Fruit fly (Drosophila melanogaster): Measurements from ENCODE around the gene rdgA.

The rdgA gene

DNA sequence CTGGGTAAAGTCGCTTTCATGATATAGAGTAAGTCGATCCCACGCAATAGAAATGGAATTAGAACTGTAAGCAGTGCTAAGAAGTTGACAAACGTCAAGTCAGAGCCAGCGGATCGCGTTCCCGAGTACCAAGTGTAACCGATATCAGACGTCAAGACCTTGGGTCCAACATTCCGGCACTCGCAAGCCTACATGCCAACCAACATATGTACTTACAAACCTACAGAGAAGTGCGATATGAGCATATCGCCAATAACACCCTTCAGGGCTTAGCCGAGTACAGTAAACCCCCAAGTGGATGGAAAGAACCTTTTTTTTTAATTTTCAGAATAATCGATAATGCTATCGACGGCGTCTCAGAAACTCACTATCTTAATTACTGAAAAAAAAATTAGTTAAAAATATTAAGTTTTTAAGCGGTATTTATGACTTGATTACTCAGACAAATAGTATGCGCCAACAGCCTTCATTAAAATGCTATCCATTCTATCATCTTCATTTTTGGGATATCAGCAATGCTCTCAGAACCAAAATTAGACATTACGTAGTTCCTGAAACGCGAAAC, 14.3 kb upstream of the rdgA start (continued):
- TF ChIP-seq prd (optimal IDR thresholded peaks at IDR 0.05), result no peak
- peak; percentile 44; the same call in 2 of the 3 replicates for TF ChIP-seq prd (GFP tag; IDR thresholded peaks at IDR 0.05)
- no peak for TF ChIP-seq tin (GFP tag; optimal IDR thresholded peaks at IDR 0.05)
- no peak for TF ChIP-seq CG7987 (GFP tag; optimal IDR thresholded peaks at IDR 0.05)
- peak; percentile 51 for TF ChIP-seq fu2 (GFP tag; optimal IDR thresholded peaks at IDR 0.05)
- peak; percentile 88 for TF ChIP-seq sens (GFP tag)
- no peak for TF ChIP-seq CG3163 (GFP tag; optimal IDR thresholded peaks at IDR 0.05)
- peak; percentile 3 for TF ChIP-seq CG2875 (GFP tag; optimal IDR thresholded peaks at IDR 0.05)
- TF ChIP-seq CG17359 (tag; optimal IDR thresholded peaks at IDR 0.05), result peak; percentile 50
- peak in 1 of 2 experiments; percentile 36 for TF ChIP-seq chif (GFP tag; optimal IDR thresholded peaks at IDR 0.05)
- 0 out of 3 replicates have a peak, but pooled peaks have one; percentile 22 for TF ChIP-seq CG2889 (GFP tag; IDR thresholded peaks at IDR 0.05)
- TF ChIP-seq CoRest (tag; optimal IDR thresholded peaks at IDR 0.05), result peak; percentile 68
- TF ChIP-seq CG1647 (GFP tag; optimal IDR thresholded peaks at IDR 0.05), result peak; percentile 42
- no peak for TF ChIP-seq CG10565 (GFP tag; optimal IDR thresholded peaks at IDR 0.05)
- no peak for TF ChIP-seq p53 (GFP tag; optimal IDR thresholded peaks at IDR 0.05)
- no peak for TF ChIP-seq lbe (GFP tag; optimal IDR thresholded peaks at IDR 0.05)
- TF ChIP-seq CG34224 (GFP tag; IDR thresholded peaks at IDR 0.05; ENCODE audit: partially characterized antibody), result no peak
- no peak for TF ChIP-seq sr (GFP tag; IDR thresholded peaks at IDR 0.05)
- no peak for TF ChIP-seq ab (GFP tag; optimal IDR thresholded peaks at IDR 0.05)
- no peak for TF ChIP-seq BEAF-32 (GFP tag; optimal IDR thresholded peaks at IDR 0.05)
- TF ChIP-seq CG9609 (GFP tag; optimal IDR thresholded peaks at IDR 0.05), result peak; percentile 1
- TF ChIP-seq slp2 (GFP tag; optimal IDR thresholded peaks at IDR 0.05), result no peak
- peak; percentile 43 for TF ChIP-seq CG2712 (tag; optimal IDR thresholded peaks at IDR 0.05)
- TF ChIP-seq CG11504 (tag; optimal IDR thresholded peaks at IDR 0.05), result peak; percentile 56
- TF ChIP-seq CG9215 (GFP tag; IDR thresholded peaks at IDR 0.05), result peak; percentile 59; the same call in 1 of the 2 replicates
- no peak for TF ChIP-seq Rx (GFP tag; IDR thresholded peaks at IDR 0.05)
- 0 out of 3 replicates have a peak, but pooled peaks have one; percentile 46 for TF ChIP-seq so (GFP tag; IDR thresholded peaks at IDR 0.05)
- TF ChIP-seq CG1603 (tag; optimal IDR thresholded peaks at IDR 0.05), result no peak
- TF ChIP-seq CG11085 (GFP tag; IDR thresholded peaks at IDR 0.05), result peak; percentile 43; the same call in 1 of the 2 replicates
- no peak for TF ChIP-seq gfzf (GFP tag; optimal IDR thresholded peaks at IDR 0.05)
- peak in 1 of 2 experiments; percentile 67 for TF ChIP-seq Hr51 (GFP tag; optimal IDR thresholded peaks at IDR 0.05)
- peak; percentile 6 for TF ChIP-seq CG18619 (GFP tag; optimal IDR thresholded peaks at IDR 0.05)
- TF ChIP-seq row (GFP tag; IDR thresholded peaks at IDR 0.05), result peak; percentile 74
- no peak for TF ChIP-seq Drgx (GFP tag; IDR thresholded peaks at IDR 0.05)
- TF ChIP-seq Xbp1 (GFP tag; optimal IDR thresholded peaks at IDR 0.05), result peak; percentile 52
- no peak for TF ChIP-seq bigmax (GFP tag; optimal IDR thresholded peaks at IDR 0.05)
- peak; percentile 58; the same call in 2 of the 3 replicates for TF ChIP-seq tgo (GFP tag; IDR thresholded peaks at IDR 0.05)
- peak; percentile 61 for TF ChIP-seq rib (GFP tag; IDR thresholded peaks at IDR 0.05)
- no peak for TF ChIP-seq btn (GFP tag; optimal IDR thresholded peaks at IDR 0.05)
- TF ChIP-seq ro (GFP tag; IDR thresholded peaks at IDR 0.05), result no peak
- no peak for TF ChIP-seq amos (GFP tag; IDR thresholded peaks at IDR 0.05; ENCODE audit: partially characterized antibody)
- TF ChIP-seq CG8924 (tag; optimal IDR thresholded peaks at IDR 0.05), result peak; percentile 38
- TF ChIP-seq Abd-B (GFP tag; optimal IDR thresholded peaks at IDR 0.05), result no peak
- no peak for TF ChIP-seq knrl (GFP tag; IDR thresholded peaks at IDR 0.05; ENCODE audit: partially characterized antibody)
- peak; percentile 72 for TF ChIP-seq Hmr (GFP tag; optimal IDR thresholded peaks at IDR 0.05)
- TF ChIP-seq Usf (GFP tag; optimal IDR thresholded peaks at IDR 0.05), result peak; percentile 5
- no peak for TF ChIP-seq CG8281 (tag; optimal IDR thresholded peaks at IDR 0.05)
- TF ChIP-seq YL-1 (GFP tag; optimal IDR thresholded peaks at IDR 0.05), result no peak
- peak; percentile 32; the same call in 2 of the 3 replicates for TF ChIP-seq B-H1 (GFP tag; IDR thresholded peaks at IDR 0.05)
- TF ChIP-seq Hmx (GFP tag; optimal IDR thresholded peaks at IDR 0.05), result no peak

All from whole organism, embryonic.